Fruit fly (Drosophila melanogaster): ENCODE data around the gene vvl.

Gene vvl

dm6 chr3L:6813694-6814093 is 23.7 kb downstream of the vvl start:
- TF ChIP-seq CG17801 (GFP tag; optimal IDR thresholded peaks at IDR 0.05; ENCODE audit: partially characterized antibody): no peak

- TF ChIP-seq CG17801 (GFP tag; optimal IDR thresholded peaks at IDR 0.05; ENCODE audit: partially characterized antibody): no peak
Measured at dm6 chr3L:6816230-6816629, 26.3 kb downstream of the vvl start.

DNA sequence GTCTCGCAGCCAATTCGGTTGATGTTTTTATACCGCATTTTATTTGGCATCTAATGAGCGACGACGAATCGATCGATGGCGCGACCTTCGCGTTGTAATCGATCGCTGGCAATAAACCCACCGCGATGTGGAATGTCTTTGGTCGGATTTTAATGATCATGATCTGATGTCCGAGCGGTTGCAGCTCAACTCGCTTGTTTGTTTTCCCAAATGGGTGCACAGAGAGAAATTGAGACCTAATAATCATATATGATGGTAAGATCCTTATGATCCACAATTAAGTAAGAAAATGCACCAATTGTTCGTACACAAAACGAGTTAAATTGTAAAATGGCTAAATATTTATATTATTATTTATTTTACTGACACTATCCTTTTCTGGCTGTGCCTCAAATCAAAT is 26.9 kb downstream of the vvl start:
- TF ChIP-seq CG17801 (GFP tag; optimal IDR thresholded peaks at IDR 0.05; ENCODE audit: partially characterized antibody): no peak

DNA sequence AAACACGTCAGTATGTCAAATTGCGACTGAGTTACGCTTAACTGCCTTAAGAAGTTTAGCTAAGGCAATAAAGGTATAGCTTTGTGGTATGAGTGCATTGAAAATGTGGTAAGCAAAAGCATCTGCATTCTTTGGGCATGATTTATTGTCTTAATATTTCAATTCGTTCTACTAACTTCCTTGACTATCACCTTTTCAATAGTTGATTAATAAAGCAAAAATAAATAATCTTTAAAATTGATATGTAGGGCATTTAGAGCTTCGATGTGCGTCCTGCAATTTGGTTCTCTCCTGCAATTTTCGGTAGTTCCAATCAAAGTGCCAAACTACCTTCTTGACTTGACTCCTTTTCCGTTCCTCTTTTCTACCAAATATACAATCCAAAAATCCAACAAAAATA is 28.0 kb downstream of the vvl start:
- TF ChIP-seq CG17801 (GFP tag; optimal IDR thresholded peaks at IDR 0.05; ENCODE audit: partially characterized antibody): no peak

- no peak for TF ChIP-seq CG17801 (GFP tag; optimal IDR thresholded peaks at IDR 0.05; ENCODE audit: partially characterized antibody)
Measured at dm6 chr3L:6820767-6821587, 31.0 kb downstream of the vvl start.

DNA sequence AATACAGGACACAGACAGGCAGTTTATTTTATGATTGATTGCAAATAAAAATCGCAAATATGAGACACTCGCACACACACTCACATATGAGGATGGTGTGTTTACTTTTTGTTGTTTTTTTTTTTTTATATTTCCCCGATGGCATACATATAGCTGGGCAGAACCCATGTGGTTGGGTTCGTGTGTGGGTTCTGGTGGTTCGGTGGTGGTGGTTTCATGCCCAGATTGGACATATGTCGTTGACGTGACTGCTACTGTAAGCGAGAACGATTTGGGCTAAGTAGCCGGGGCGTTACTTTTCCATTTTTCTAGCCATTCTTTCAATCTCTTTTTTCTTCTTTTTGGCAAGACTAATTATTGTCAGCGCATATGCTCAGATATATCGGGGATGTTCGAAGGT is 32.8 kb downstream of the vvl start:
- no peak for TF ChIP-seq CG17801 (GFP tag; optimal IDR thresholded peaks at IDR 0.05; ENCODE audit: partially characterized antibody)

DNA sequence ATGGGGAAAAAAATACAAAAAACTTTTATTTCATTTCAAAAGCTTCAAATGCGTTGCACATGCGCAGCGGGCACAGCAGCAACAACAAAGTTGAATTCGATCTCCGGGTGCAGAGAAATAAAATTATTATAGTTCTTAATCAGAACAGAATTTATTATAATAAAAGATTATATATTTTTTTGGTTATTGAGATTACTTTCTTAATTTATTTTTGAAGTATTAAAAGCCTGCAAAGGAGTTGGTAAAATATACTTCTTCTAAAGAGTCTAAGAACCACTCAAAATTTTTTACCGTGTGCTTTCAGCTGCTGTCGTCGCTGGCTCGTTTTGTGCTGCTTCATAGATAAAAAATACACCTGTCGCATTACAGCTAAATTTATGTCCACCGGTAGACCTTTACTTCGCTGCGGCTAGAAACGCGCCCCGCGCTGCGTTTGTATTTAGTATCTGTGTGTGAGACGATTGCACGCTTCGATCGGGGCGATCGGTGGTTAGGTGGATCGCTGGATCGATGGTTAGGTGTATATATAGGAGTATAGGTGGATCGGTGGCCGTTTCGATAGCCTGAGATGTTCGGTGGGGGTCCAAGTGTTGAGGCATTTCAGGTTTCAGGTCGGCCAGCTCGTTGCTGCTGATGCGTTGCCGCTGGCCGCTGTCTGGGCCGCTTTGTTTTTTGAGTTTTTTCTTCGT is 34.0 kb downstream of the vvl start:
- TF ChIP-seq CG17801 (GFP tag; optimal IDR thresholded peaks at IDR 0.05; ENCODE audit: partially characterized antibody): no peak

dm6 chr3L:6825807-6826206 is 35.8 kb downstream of the vvl start:
- no peak for TF ChIP-seq CG17801 (GFP tag; optimal IDR thresholded peaks at IDR 0.05; ENCODE audit: partially characterized antibody)

- TF ChIP-seq CG17801 (GFP tag; optimal IDR thresholded peaks at IDR 0.05; ENCODE audit: partially characterized antibody): no peak
Measured at dm6 chr3L:6827705-6828104, 37.7 kb downstream of the vvl start.

DNA sequence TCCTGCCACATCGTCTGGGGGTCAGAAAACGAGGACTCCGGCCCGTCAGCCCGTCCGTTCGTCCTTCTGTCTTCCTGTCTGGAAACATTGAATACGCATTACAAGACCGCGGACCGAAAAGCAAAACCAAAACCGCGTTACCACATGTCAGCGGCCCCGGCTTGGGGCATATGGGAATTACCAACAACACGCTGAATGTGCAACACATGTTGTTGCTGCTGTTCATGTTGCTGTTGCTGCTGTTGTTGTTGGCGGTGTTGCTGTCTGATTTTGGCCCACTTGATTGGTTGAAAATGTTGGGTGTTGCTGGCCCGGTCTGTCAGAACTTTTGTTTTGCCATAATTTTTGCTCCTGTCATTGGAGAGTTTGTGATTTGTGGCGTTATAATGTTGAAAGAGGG is 38.8 kb downstream of the vvl start:
- no peak for TF ChIP-seq CG17801 (GFP tag; optimal IDR thresholded peaks at IDR 0.05; ENCODE audit: partially characterized antibody)

- no peak for TF ChIP-seq CG17801 (GFP tag; optimal IDR thresholded peaks at IDR 0.05; ENCODE audit: partially characterized antibody)
Measured at dm6 chr3L:6830037-6830771, 40.2 kb downstream of the vvl start.

DNA sequence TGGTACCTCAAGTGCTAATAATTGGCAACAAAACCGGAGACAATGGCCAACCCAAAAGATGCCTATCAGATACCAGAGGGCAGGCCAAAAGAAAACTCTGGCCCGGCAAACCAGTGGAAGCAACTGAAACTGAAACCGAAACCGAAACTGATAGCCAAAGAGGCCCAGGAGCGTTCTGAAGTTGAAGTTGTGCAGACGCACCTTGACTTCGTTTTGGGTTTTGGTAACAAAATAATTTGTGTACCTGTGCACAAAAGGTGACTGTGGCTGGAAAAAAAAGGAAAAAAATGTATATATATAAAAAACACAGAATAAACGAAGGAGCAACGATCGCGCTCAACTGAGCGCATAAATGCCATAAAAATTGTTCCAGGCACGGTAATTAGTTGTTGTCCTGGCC is 41.7 kb downstream of the vvl start:
- no peak for TF ChIP-seq CG17801 (GFP tag; optimal IDR thresholded peaks at IDR 0.05; ENCODE audit: partially characterized antibody)

DNA sequence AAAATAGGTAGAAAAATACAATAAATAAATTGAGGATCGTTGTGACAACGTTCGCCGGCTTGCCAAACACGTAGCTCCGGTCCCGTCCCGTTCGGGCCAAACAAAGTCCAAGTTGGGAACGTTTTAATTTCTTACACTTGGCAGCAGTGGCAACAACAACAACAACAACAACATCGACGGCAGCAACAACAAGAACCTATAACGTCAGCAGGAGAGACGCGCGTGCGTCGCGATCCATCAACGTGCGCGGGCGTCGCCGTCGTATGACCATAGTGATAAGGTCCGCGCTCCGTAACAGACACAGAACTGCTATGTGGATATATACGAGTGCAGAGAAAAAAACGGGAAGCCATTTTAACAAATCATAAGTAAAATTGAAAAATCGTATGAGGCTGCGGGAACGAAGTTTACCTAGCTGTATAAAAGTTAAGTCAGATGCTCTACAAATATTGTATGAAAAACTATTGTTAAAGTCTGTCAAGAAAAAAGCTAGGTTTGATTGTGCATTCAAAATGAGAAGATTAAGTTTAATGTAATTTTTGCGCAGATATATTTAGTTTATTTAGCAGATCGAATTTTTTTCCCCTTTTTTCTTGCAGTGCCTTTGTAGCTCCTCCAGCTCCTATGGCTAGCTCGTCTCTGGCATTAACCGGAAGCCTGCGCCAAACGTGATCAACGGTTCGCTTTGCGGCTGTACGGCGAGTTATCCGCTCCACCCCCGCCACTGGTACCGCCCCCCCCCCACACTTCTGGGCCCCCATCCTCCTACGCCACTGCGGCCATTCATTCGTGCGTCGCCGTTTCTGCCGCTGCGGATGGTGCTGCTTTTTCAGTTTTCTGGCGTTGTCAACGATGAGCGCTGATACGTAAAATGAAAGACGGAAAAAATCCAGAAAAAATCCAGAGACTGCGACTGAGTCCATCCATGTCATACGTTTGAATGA is 44.6 kb downstream of the vvl start:
- TF ChIP-seq CG17801 (GFP tag; optimal IDR thresholded peaks at IDR 0.05; ENCODE audit: partially characterized antibody): no peak

DNA sequence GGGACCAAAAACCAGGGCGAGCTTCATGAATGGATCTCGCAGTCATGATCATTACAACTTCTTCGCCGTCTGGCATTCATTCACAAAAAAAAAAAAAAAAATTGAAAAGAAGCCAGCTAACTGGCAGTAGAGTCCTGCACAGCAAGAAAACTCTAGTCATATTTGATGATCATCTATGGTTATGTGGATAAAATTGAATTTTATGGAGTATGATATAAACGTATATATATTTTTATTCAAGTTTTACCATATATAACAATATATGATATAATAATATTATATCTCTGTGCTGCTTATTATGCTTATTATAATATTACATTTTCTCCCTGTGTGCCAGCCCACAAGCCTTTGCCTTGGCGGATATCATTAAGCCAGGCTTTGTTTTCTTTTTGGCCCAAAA is 48.5 kb downstream of the vvl start:
- TF ChIP-seq CG17801 (GFP tag; optimal IDR thresholded peaks at IDR 0.05; ENCODE audit: partially characterized antibody): no peak

dm6 chr3L:6839897-6840296 is 49.9 kb downstream of the vvl start:
- TF ChIP-seq CG17801 (GFP tag; optimal IDR thresholded peaks at IDR 0.05; ENCODE audit: partially characterized antibody): no peak

All from ovary, adult (tissue).